Fruit fly (Drosophila melanogaster) whole organism, embryonic: Measurements from ENCODE around the gene orb.

Experiments used
- C15 ChIP-seq: fragments of 200-800 bp; sonication (Bioruptor generic); IDR thresholded peaks from 3 replicates; pipeline ENCODE4 v1.3.6; 2022; ENCODE audit warnings: missing biosample characterization, missing genetic modification characterization
- CG10209 ChIP-seq: fragments of 200-800 bp; sonication (Bioruptor generic); optimal IDR thresholded peaks from 3 replicates; lab custom pipeline; 2017; ENCODE audit warnings: missing biosample characterization, mild to moderate bottlenecking, missing genetic modification characterization, missing genetic modification reagents
- CG10267 ChIP-seq: fragments of 200-800 bp; sonication (Bioruptor generic); optimal IDR thresholded peaks from 2 replicates; lab custom pipeline; 2018; ENCODE audit warnings: missing biosample characterization, mild to moderate bottlenecking, missing genetic modification characterization, moderate library complexity
- CG11456 ChIP-seq: fragments of 200-800 bp; sonication (Bioruptor generic); IDR thresholded peaks from 3 replicates; pipeline ENCODE4 v1.3.6; 2022; ENCODE audit warnings: missing biosample characterization, missing genetic modification characterization
- CG12104 ChIP-seq: fragments of 200-800 bp; sonication (Bioruptor generic); optimal IDR thresholded peaks from 3 replicates; lab custom pipeline; 2016; ENCODE audit warnings: missing biosample characterization, missing genetic modification characterization
- CG12155 ChIP-seq: fragments of 200-800 bp; sonication (Bioruptor generic); optimal IDR thresholded peaks from 3 replicates; lab custom pipeline; 2016; ENCODE audit warnings: missing biosample characterization, missing genetic modification characterization
- CG12219 ChIP-seq: fragments of 200-800 bp; sonication (Bioruptor generic); optimal IDR thresholded peaks from 3 replicates; lab custom pipeline; 2018; ENCODE audit warnings: missing biosample characterization, mild to moderate bottlenecking, missing genetic modification characterization
- CG12236 ChIP-seq: fragments of 200-800 bp; sonication (Bioruptor generic); optimal IDR thresholded peaks from 2 replicates; lab custom pipeline; 2016; ENCODE audit warnings: missing biosample characterization, missing genetic modification characterization
- CG13296 ChIP-seq: fragments of 200-800 bp; sonication (Bioruptor generic); optimal IDR thresholded peaks from 3 replicates; lab custom pipeline; 2018; ENCODE audit warnings: missing biosample characterization, mild to moderate bottlenecking, missing genetic modification characterization
- CG14667 ChIP-seq: fragments of 200-800 bp; sonication (Bioruptor generic); IDR thresholded peaks from 2 replicates; pipeline ENCODE4 v1.3.6; 2022; ENCODE audit warnings: missing biosample characterization, missing genetic modification characterization
- CG1529 ChIP-seq: fragments of 200-800 bp; sonication (Bioruptor generic); optimal IDR thresholded peaks from 3 replicates; lab custom pipeline; 2018; ENCODE audit warnings: missing biosample characterization, missing genetic modification characterization
- CG15696 ChIP-seq: fragments of 200-800 bp; sonication (Bioruptor generic); optimal IDR thresholded peaks from 2 replicates; lab custom pipeline; 2019; ENCODE audit warnings: missing biosample characterization, mild to moderate bottlenecking, missing genetic modification characterization, moderate library complexity
- CG16815 ChIP-seq: fragments of 200-800 bp; sonication (Bioruptor generic); optimal IDR thresholded peaks from 3 replicates; lab custom pipeline; 2017; ENCODE audit warnings: missing biosample characterization, mild to moderate bottlenecking, missing genetic modification characterization
- CG2120 ChIP-seq: fragments of 200-800 bp; sonication (Bioruptor generic); optimal IDR thresholded peaks from 3 replicates; lab custom pipeline; 2016; ENCODE audit warnings: missing biosample characterization, missing genetic modification characterization
- CG30403 ChIP-seq: fragments of 200-800 bp; sonication (Bioruptor generic); optimal IDR thresholded peaks from 3 replicates; lab custom pipeline; 2016; ENCODE audit warnings: missing biosample characterization, missing genetic modification characterization
- CG31388 ChIP-seq: fragments of 200-800 bp; sonication (Bioruptor generic); optimal IDR thresholded peaks from 2 replicates; lab custom pipeline; 2016; ENCODE audit warnings: missing biosample characterization, missing genetic modification characterization
- CG3838 ChIP-seq: fragments of 200-800 bp; sonication (Bioruptor generic); optimal IDR thresholded peaks from 3 replicates; lab custom pipeline; 2016; ENCODE audit warnings: missing biosample characterization, missing genetic modification characterization
- CG3847 ChIP-seq: fragments of 200-800 bp; sonication (Bioruptor generic); IDR thresholded peaks from 2 replicates; pipeline ENCODE4 v1.3.6; 2022; ENCODE audit warnings: missing biosample characterization, missing genetic modification characterization
- CG42726 ChIP-seq: fragments of 200-800 bp; sonication (Bioruptor generic); IDR thresholded peaks from 2 replicates; pipeline ENCODE4 v1.3.6; 2022; ENCODE audit warnings: missing biosample characterization, missing genetic modification characterization; ENCODE audit not compliant: partially characterized antibody
- CG6854 ChIP-seq: fragments of 200-800 bp; sonication (Bioruptor generic); optimal IDR thresholded peaks from 3 replicates; lab custom pipeline; 2017; ENCODE audit warnings: missing biosample characterization, mild to moderate bottlenecking, missing genetic modification characterization
- CG7786 ChIP-seq: fragments of 200-800 bp; sonication (Bioruptor generic); optimal IDR thresholded peaks from 2 replicates; lab custom pipeline; 2016; ENCODE audit warnings: missing biosample characterization, missing genetic modification characterization
- CG7963 ChIP-seq: fragments of 200-800 bp; sonication (Bioruptor generic); IDR thresholded peaks from 3 replicates; pipeline ENCODE4 v1.3.6; 2022; ENCODE audit warnings: missing biosample characterization, missing genetic modification characterization; ENCODE audit not compliant: partially characterized antibody
- CG8388 ChIP-seq: fragments of 200-800 bp; sonication (Bioruptor generic); optimal IDR thresholded peaks from 2 replicates; lab custom pipeline; 2019; ENCODE audit warnings: missing biosample characterization, mild to moderate bottlenecking, missing genetic modification characterization, moderate library complexity
- CG9727 ChIP-seq: fragments of 200-800 bp; sonication (Bioruptor generic); optimal IDR thresholded peaks from 3 replicates; lab custom pipeline; 2017; ENCODE audit warnings: missing biosample characterization, mild to moderate bottlenecking, missing genetic modification characterization
- D19A ChIP-seq: fragments of 200-800 bp; optimal IDR thresholded peaks from 3 replicates; lab custom pipeline; 2019; ENCODE audit warnings: missing biosample characterization, mild to moderate bottlenecking, missing genetic modification characterization, moderate library complexity
- Doc3 ChIP-seq: fragments of 200-800 bp; sonication (Bioruptor generic); IDR thresholded peaks from 3 replicates; pipeline ENCODE4 v1.3.6; 2022; ENCODE audit warnings: missing biosample characterization, missing genetic modification characterization; ENCODE audit not compliant: partially characterized antibody
- Drgx ChIP-seq: fragments of 200-800 bp; sonication (Bioruptor generic); IDR thresholded peaks from 2 replicates; pipeline ENCODE4 v1.3.6; 2022; ENCODE audit warnings: missing biosample characterization, missing genetic modification characterization
- HHEX ChIP-seq: fragments of 200-800 bp; sonication (Bioruptor generic); optimal IDR thresholded peaks from 3 replicates; lab custom pipeline; 2017; ENCODE audit warnings: missing biosample characterization, mild to moderate bottlenecking, missing genetic modification characterization, missing genetic modification reagents
- MTF-1 ChIP-seq: fragments of 200-800 bp; sonication (Bioruptor generic); optimal IDR thresholded peaks from 2 replicates; lab custom pipeline; 2018; ENCODE audit warnings: missing biosample characterization, mild to moderate bottlenecking, missing genetic modification characterization, borderline replicate concordance
- NC2β ChIP-seq: fragments of 200-800 bp; sonication (Bioruptor generic); optimal IDR thresholded peaks from 2 replicates; lab custom pipeline; 2016; ENCODE audit warnings: missing biosample characterization, missing genetic modification characterization
- Side ChIP-seq: fragments of 200-800 bp; sonication (Bioruptor generic); optimal IDR thresholded peaks from 2 replicates; lab custom pipeline; 2016; ENCODE audit warnings: missing biosample characterization, missing genetic modification characterization
- Stat92E ChIP-seq, 3 experiments: fragments of >200 bp in 2 of 3; fragments of 200-800 bp in 1 of 3; sonication (Bioruptor generic) in 1 of 3; optimal IDR thresholded peaks; 2 replicates each; lab custom pipeline; 2017 to 2019; ENCODE audit warnings: missing biosample characterization in 3 of 3, missing genetic modification characterization in 3 of 3, mild to moderate bottlenecking in 1 of 3, moderate library complexity in 1 of 3
- Xbp1 ChIP-seq: fragments of 200-800 bp; sonication (Bioruptor generic); optimal IDR thresholded peaks from 3 replicates; lab custom pipeline; 2016; ENCODE audit warnings: missing biosample characterization, mild to moderate bottlenecking, missing genetic modification characterization
- aop ChIP-seq: fragments of 200-800 bp; sonication (Bioruptor generic); IDR thresholded peaks from 2 replicates; pipeline ENCODE4 v1.3.6; 2022; ENCODE audit warnings: missing biosample characterization, missing genetic modification characterization
- ci ChIP-seq: fragments of 200-800 bp; sonication (Bioruptor generic); IDR thresholded peaks from 3 replicates; pipeline ENCODE4 v1.3.6; 2022; ENCODE audit warnings: missing biosample characterization, missing genetic modification characterization
- dmrt11E ChIP-seq: fragments of 200-800 bp; sonication (Bioruptor generic); optimal IDR thresholded peaks from 3 replicates; lab custom pipeline; 2018; ENCODE audit warnings: missing biosample characterization, mild to moderate bottlenecking, missing genetic modification characterization, moderate library complexity
- fd102C ChIP-seq: fragments of 200-800 bp; sonication (Bioruptor generic); optimal IDR thresholded peaks from 2 replicates; lab custom pipeline; 2018; ENCODE audit warnings: missing biosample characterization, mild to moderate bottlenecking, missing genetic modification characterization, moderate library complexity
- gro ChIP-seq: fragments of 200-800 bp; sonication (Bioruptor generic); optimal IDR thresholded peaks from 2 replicates; lab custom pipeline; 2016; ENCODE audit warnings: missing biosample characterization, missing genetic modification characterization
- mam ChIP-seq: fragments of 200-800 bp; sonication (Bioruptor generic); optimal IDR thresholded peaks from 3 replicates; lab custom pipeline; 2016; ENCODE audit warnings: missing biosample characterization, missing genetic modification characterization
- nau ChIP-seq: fragments of 200-800 bp; sonication (Bioruptor generic); optimal IDR thresholded peaks from 3 replicates; lab custom pipeline; 2017; ENCODE audit warnings: missing biosample characterization, mild to moderate bottlenecking, missing genetic modification characterization, missing genetic modification reagents
- org-1 ChIP-seq: fragments of 200-800 bp; sonication (Bioruptor generic); optimal IDR thresholded peaks from 2 replicates; lab custom pipeline; 2017; ENCODE audit warnings: missing biosample characterization, missing genetic modification characterization
- run ChIP-seq: fragments of 200-800 bp; sonication (Bioruptor generic); optimal IDR thresholded peaks from 3 replicates; lab custom pipeline; 2018; ENCODE audit warnings: missing biosample characterization, mild to moderate bottlenecking, missing genetic modification characterization
- sim ChIP-seq: fragments of 200-800 bp; sonication (Bioruptor generic); IDR thresholded peaks from 2 replicates; pipeline ENCODE4 v1.3.6; 2022; ENCODE audit warnings: missing biosample characterization, missing genetic modification characterization
- slbo ChIP-seq: fragments of 200-800 bp; sonication (Bioruptor generic); IDR thresholded peaks from 2 replicates; pipeline ENCODE4 v1.3.6; 2022; ENCODE audit warnings: missing biosample characterization, missing genetic modification characterization
- sqz ChIP-seq: fragments of 200-800 bp; sonication (Bioruptor generic); optimal IDR thresholded peaks from 3 replicates; lab custom pipeline; 2018; ENCODE audit warnings: missing biosample characterization, mild to moderate bottlenecking, missing genetic modification characterization
- tap ChIP-seq: fragments of 200-800 bp; optimal IDR thresholded peaks from 3 replicates; lab custom pipeline; 2019; ENCODE audit warnings: missing biosample characterization, mild to moderate bottlenecking, missing genetic modification characterization, moderate library complexity
- trem ChIP-seq: fragments of 200-800 bp; optimal IDR thresholded peaks from 3 replicates; lab custom pipeline; 2019; ENCODE audit warnings: missing biosample characterization, mild to moderate bottlenecking, missing genetic modification characterization, moderate library complexity
- ttk ChIP-seq: fragments of 200-800 bp; sonication (Bioruptor generic); IDR thresholded peaks from 2 replicates; pipeline ENCODE4 v2.1.2; 2022; ENCODE audit warnings: missing biosample characterization, missing genetic modification characterization
- wdn ChIP-seq: fragments of 200-800 bp; sonication (Bioruptor generic); IDR thresholded peaks from 2 replicates; pipeline ENCODE4 v1.3.6; 2022; ENCODE audit warnings: missing biosample characterization, missing genetic modification characterization

Gene orb

dm6 chr3R:23293066-23293777 lies 12.6 kb upstream of the orb start (continued):
- TF ChIP-seq wdn (GFP tag; lab: Robert Waterston, UW) (no peak), CG31388 (peak; percentile 14), Side (GFP tag; lab: Kevin White, UChicago) (no peak), ttk (GFP tag; lab: Robert Waterston, UW) (peak; percentile 72), CG12155 (GFP tag; lab: Kevin White, UChicago) (peak; percentile 15), HHEX (GFP tag; lab: Kevin White, UChicago) (peak; percentile 23), NC2β (GFP tag; lab: Kevin White, UChicago) (no peak), dmrt11E (tag; lab: Kevin White, UChicago) (peak; percentile 79), Stat92E (GFP tag; optimal IDR thresholded peaks at IDR 0.05; lab: Kevin White, UChicago) (no peak), run (tag; lab: Kevin White, UChicago) (no peak), CG11456 (GFP tag; lab: Robert Waterston, UW) (0 out of 3 replicates have a peak, but pooled peaks have one; percentile 46), tap (tag; lab: Kevin White, UChicago) (peak; percentile 0), CG7786 (GFP tag; lab: Kevin White, UChicago) (no peak), trem (peak; percentile 51), aop (GFP tag; lab: Robert Waterston, UW) (no peak), CG3838 (GFP tag; lab: Kevin White, UChicago) (no peak), CG14667 (GFP tag; lab: Robert Waterston, UW) (peak; percentile 61; the same call in 1 of the 2 replicates), sim (peak; percentile 64; the same call in 1 of the 2 replicates), CG3847 (GFP tag; lab: Robert Waterston, UW) (peak; percentile 38), CG30403 (GFP tag; lab: Kevin White, UChicago) (peak; percentile 58), D19A (peak; percentile 47), CG16815 (GFP tag; lab: Kevin White, UChicago) (peak; percentile 34), slbo (peak; percentile 55; the same call in 1 of the 2 replicates), CG10267 (tag; lab: Kevin White, UChicago) (peak; percentile 34), nau (GFP tag; lab: Kevin White, UChicago) (no peak), org-1 (GFP tag; lab: Kevin White, UChicago) (no peak), gro (peak; percentile 21), CG10209 (peak; percentile 40), CG1529 (GFP tag; lab: Kevin White, UChicago) (peak; percentile 41), CG6854 (no peak), CG12104 (no peak), CG12236 (GFP tag; lab: Kevin White, UChicago) (no peak), Xbp1 (GFP tag; lab: Kevin White, UChicago) (peak; percentile 61), MTF-1 (GFP tag; lab: Kevin White, UChicago) (no peak), CG13296 (GFP tag; lab: Kevin White, UChicago) (no peak), CG12219 (GFP tag; lab: Kevin White, UChicago) (peak; percentile 40), fd102C (no peak), CG9727 (GFP tag; lab: Kevin White, UChicago) (peak; percentile 61), C15 (GFP tag; lab: Robert Waterston, UW) (no peak), mam (no peak), CG42726 (GFP tag; lab: Robert Waterston, UW) (no peak), CG8388 (GFP tag; lab: Kevin White, UChicago) (peak; percentile 72), CG15696 (tag; lab: Kevin White, UChicago) (no peak), Doc3 (GFP tag; lab: Robert Waterston, UW) (no peak), CG7963 (GFP tag; lab: Robert Waterston, UW) (no peak), ci (GFP tag; lab: Robert Waterston, UW) (peak; percentile 81), sqz (peak; percentile 48), CG2120 (GFP tag; lab: Kevin White, UChicago) (no peak), Drgx (GFP tag; lab: Robert Waterston, UW) (peak; percentile 83)
